Worm (Caenorhabditis elegans): ENCODE measurements around the gene F46C5.7.

DNA sequence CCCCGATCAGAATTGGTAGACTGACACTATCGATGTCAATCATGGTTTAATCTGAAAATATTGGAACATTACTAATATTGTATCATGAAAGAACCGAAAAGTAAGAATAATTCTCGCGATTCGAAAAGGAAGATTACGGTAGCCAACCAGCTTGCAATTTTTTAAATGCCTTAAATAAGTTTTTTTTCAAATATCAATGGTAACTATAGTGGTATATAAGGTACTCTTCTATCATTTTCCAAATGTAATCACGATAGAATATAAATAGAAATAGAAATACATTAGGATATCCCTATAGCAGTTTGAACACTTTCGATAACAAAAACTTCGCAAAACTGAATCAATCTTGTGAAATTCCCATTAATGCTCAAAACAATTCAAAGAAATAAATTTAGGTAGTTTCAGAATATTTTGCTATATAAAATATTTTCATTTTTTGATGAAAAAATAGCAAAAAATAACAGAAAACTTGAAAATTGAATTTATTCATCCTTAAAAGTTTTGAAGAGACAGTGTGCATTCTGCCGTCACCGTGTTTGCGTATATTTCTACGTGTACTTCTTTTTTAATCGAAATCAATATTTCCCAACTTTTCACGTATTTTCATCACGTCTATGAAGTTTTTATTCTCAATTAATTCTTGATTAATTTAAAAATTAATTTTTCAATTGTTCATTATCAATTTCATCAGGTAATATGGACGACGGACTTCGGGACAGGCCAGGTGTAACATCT lies 28.3 kb upstream of the F46C5.7 start, which contains the start of the genes F46C5.9 and rer-1:
- TF ChIP-seq unc-120 (tag; optimal IDR thresholded peaks at IDR 0.05; ENCODE audit: poor library complexity, severe bottlenecking) (no peak), mep-1 (tag; optimal IDR thresholded peaks at IDR 0.05) (no peak)
